Worm (Caenorhabditis elegans) whole organism, L3 larva: ENCODE data around the gene W09C2.10.
"Not testable (repeated sequence)": the region's sequence is repeated elsewhere in the genome, so short reads cannot be mapped to it uniquely, and the experiment has no call there.

ENCODE experiments used
- ZK546.5 ChIP-seq: sonication (generic microtip); optimal IDR thresholded peaks from 2 replicates; lab custom pipeline; 2017; ENCODE audit warnings: missing biosample characterization, missing genetic modification characterization
- aly-2 ChIP-seq: fragments of 150-350 bp; optimal IDR thresholded peaks from 2 replicates; lab custom pipeline; 2014; ENCODE audit warnings: missing biosample characterization, missing genetic modification characterization
- ama-1 ChIP-seq: fragments of 150-350 bp; optimal IDR thresholded peaks from 2 replicates; lab custom pipeline; 2018
- ceh-16 ChIP-seq: sonication (generic microtip); optimal IDR thresholded peaks from 2 replicates; lab custom pipeline; 2017; ENCODE audit warnings: missing biosample characterization, missing genetic modification characterization
- ceh-28 ChIP-seq: fragments of 150-350 bp; optimal IDR thresholded peaks from 2 replicates; lab custom pipeline; 2014; ENCODE audit warnings: missing biosample characterization, missing genetic modification reagents, missing genetic modification characterization
- ceh-82 ChIP-seq: fragments of 150-350 bp; optimal IDR thresholded peaks from 2 replicates; lab custom pipeline; 2014; ENCODE audit warnings: missing biosample characterization, missing genetic modification characterization
- daf-12 ChIP-seq: fragments of 150-350 bp; optimal IDR thresholded peaks from 2 replicates; lab custom pipeline; 2014; ENCODE audit warnings: missing biosample characterization, missing genetic modification reagents, missing genetic modification characterization
- egl-5 ChIP-seq: fragments of 150-350 bp; optimal IDR thresholded peaks from 2 replicates; lab custom pipeline; 2017; ENCODE audit warnings: missing biosample characterization, missing genetic modification reagents, missing genetic modification characterization, inconsistent platforms
- elt-1 ChIP-seq: fragments of 150-350 bp; optimal IDR thresholded peaks from 2 replicates; lab custom pipeline; 2014; ENCODE audit warnings: missing biosample characterization, missing genetic modification characterization
- elt-2 ChIP-seq: sonication (generic microtip); optimal IDR thresholded peaks from 2 replicates; lab custom pipeline; 2016; ENCODE audit warnings: missing genetic modification reagents, mild to moderate bottlenecking, missing genetic modification characterization, missing compliant biosample characterization
- elt-3 ChIP-seq, 3 experiments: fragments of 150-350 bp in 1 of 3; sonication (generic microtip) in 2 of 3; optimal IDR thresholded peaks; 2 replicates in 2 of 3; 4 replicates in 1 of 3; lab custom pipeline; 2014 to 2017; ENCODE audit warnings: missing biosample characterization in 3 of 3, missing genetic modification characterization in 3 of 3
- eor-1 ChIP-seq, 2 experiments: fragments of 150-350 bp; optimal IDR thresholded peaks; 2 replicates each; lab custom pipeline; 2014 to 2018; ENCODE audit warnings: missing biosample characterization in 2 of 2, missing genetic modification characterization in 2 of 2
- fkh-10 ChIP-seq: sonication (generic microtip); optimal IDR thresholded peaks from 2 replicates; lab custom pipeline; 2017; ENCODE audit warnings: missing biosample characterization, missing genetic modification reagents, missing genetic modification characterization
- fkh-2 ChIP-seq: fragments of 150-350 bp; optimal IDR thresholded peaks from 2 replicates; lab custom pipeline; 2014; ENCODE audit warnings: missing biosample characterization, missing genetic modification reagents, missing genetic modification characterization
- fos-1 ChIP-seq: fragments of 150-350 bp; optimal IDR thresholded peaks from 2 replicates; lab custom pipeline; 2014; ENCODE audit warnings: missing biosample characterization, missing genetic modification characterization
- hmg-11 ChIP-seq: sonication (generic microtip); optimal IDR thresholded peaks from 2 replicates; lab custom pipeline; 2016; ENCODE audit warnings: missing genetic modification characterization, missing compliant biosample characterization
- jun-1 ChIP-seq: fragments of 150-350 bp; optimal IDR thresholded peaks from 2 replicates; lab custom pipeline; 2014; ENCODE audit warnings: missing biosample characterization, missing genetic modification reagents, missing genetic modification characterization
- lin-15B ChIP-seq: fragments of 150-350 bp; optimal IDR thresholded peaks from 2 replicates; lab custom pipeline; 2014; ENCODE audit warnings: missing biosample characterization, missing genetic modification characterization
- lin-39 ChIP-seq: fragments of 150-350 bp; optimal IDR thresholded peaks from 2 replicates; lab custom pipeline; 2018; ENCODE audit warnings: missing biosample characterization, missing genetic modification reagents, missing genetic modification characterization
- mml-1 ChIP-seq: fragments of 150-350 bp; sonication (generic microtip); optimal IDR thresholded peaks from 3 replicates; lab custom pipeline; 2014; ENCODE audit warnings: missing biosample characterization, missing genetic modification characterization
- nfya-1 ChIP-seq: sonication (generic microtip); optimal IDR thresholded peaks from 2 replicates; lab custom pipeline; 2017; ENCODE audit warnings: missing genetic modification characterization, mild to moderate bottlenecking, missing compliant biosample characterization, antibody characterized with exemption, moderate library complexity; ENCODE audit not compliant: insufficient read depth
- nhr-12 ChIP-seq: fragments of 150-350 bp; optimal IDR thresholded peaks from 2 replicates; lab custom pipeline; 2014; ENCODE audit warnings: missing biosample characterization, missing genetic modification characterization
- nhr-23 ChIP-seq: fragments of 150-350 bp; optimal IDR thresholded peaks from 2 replicates; lab custom pipeline; 2014; ENCODE audit warnings: missing biosample characterization, missing genetic modification reagents, missing genetic modification characterization
- nhr-237 ChIP-seq: fragments of 150-350 bp; optimal IDR thresholded peaks from 2 replicates; lab custom pipeline; 2014; ENCODE audit warnings: missing biosample characterization, missing genetic modification characterization
- nhr-25 ChIP-seq: sonication (generic microtip); optimal IDR thresholded peaks from 2 replicates; lab custom pipeline; 2017; ENCODE audit warnings: missing biosample characterization, missing genetic modification characterization
- nhr-28 ChIP-seq: fragments of 150-350 bp; optimal IDR thresholded peaks from 2 replicates; lab custom pipeline; 2014; ENCODE audit warnings: missing biosample characterization, missing genetic modification characterization
- pha-4 ChIP-seq: fragments of 150-350 bp; optimal IDR thresholded peaks from 2 replicates; lab custom pipeline; 2014; ENCODE audit warnings: missing biosample characterization, missing genetic modification reagents, missing genetic modification characterization
- pqm-1 ChIP-seq: fragments of 150-350 bp; optimal IDR thresholded peaks from 2 replicates; lab custom pipeline; 2017; ENCODE audit warnings: missing biosample characterization, missing genetic modification characterization, inconsistent platforms
- skn-1 ChIP-seq: fragments of 150-350 bp; optimal IDR thresholded peaks from 2 replicates; lab custom pipeline; 2014; ENCODE audit warnings: missing biosample characterization, missing genetic modification characterization
- snpc-4 ChIP-seq: fragments of 150-350 bp; optimal IDR thresholded peaks from 2 replicates; lab custom pipeline; 2014; ENCODE audit warnings: missing biosample characterization, missing genetic modification characterization
- tbx-2 ChIP-seq: sonication (generic microtip); optimal IDR thresholded peaks from 2 replicates; lab custom pipeline; 2016; ENCODE audit warnings: mild to moderate bottlenecking, missing genetic modification characterization, missing compliant biosample characterization
- unc-39 ChIP-seq: sonication (generic microtip); optimal IDR thresholded peaks from 4 replicates; lab custom pipeline; 2017; ENCODE audit warnings: missing biosample characterization, missing genetic modification characterization
- unc-62 ChIP-seq: fragments of 150-350 bp; sonication (generic microtip); optimal IDR thresholded peaks from 4 replicates; lab custom pipeline; 2014; ENCODE audit warnings: missing biosample characterization, missing genetic modification reagents, missing genetic modification characterization
- zag-1 ChIP-seq: fragments of 150-350 bp; optimal IDR thresholded peaks from 2 replicates; lab custom pipeline; 2014; ENCODE audit warnings: missing biosample characterization, missing genetic modification characterization
- ztf-11 ChIP-seq: fragments of 150-350 bp; optimal IDR thresholded peaks from 2 replicates; lab custom pipeline; 2014; ENCODE audit warnings: missing biosample characterization, missing genetic modification characterization
- ztf-4 ChIP-seq: fragments of 150-350 bp; optimal IDR thresholded peaks from 2 replicates; lab custom pipeline; 2014; ENCODE audit warnings: missing biosample characterization, missing genetic modification characterization

Gene W09C2.10

ce11 chrIV:9601595-9601994 is 23.3 kb downstream of the W09C2.10 start, which contains the start of gene aat-1:
aat-1 (minus strand) TSS chrIV:9601695.
- TF ChIP-seq fos-1 (tag; lab: Kevin White, UChicago) (no peak), elt-3 (tag; optimal IDR thresholded peaks at IDR 0.05; lab: Kevin White, UChicago) (no peak), eor-1 (tag; optimal IDR thresholded peaks at IDR 0.05; lab: Kevin White, UChicago) (no peak), unc-39 (tag; lab: Kevin White, UChicago) (no peak), pqm-1 (tag; lab: Kevin White, UChicago) (no peak), elt-1 (tag; lab: Kevin White, UChicago) (no peak), zag-1 (tag; lab: Kevin White, UChicago) (no peak), nhr-28 (no peak), nhr-12 (tag; lab: Kevin White, UChicago) (no peak), snpc-4 (no peak), lin-15B (tag; lab: Kevin White, UChicago) (no peak), lin-39 (tag; lab: Kevin White, UChicago) (no peak), fkh-10 (GFP tag; lab: Kevin White, UChicago) (no peak), mml-1 (no peak), pha-4 (tag; lab: Kevin White, UChicago) (no peak), unc-62 (GFP tag; lab: Kevin White, UChicago) (no peak), nfya-1 (tag; lab: Kevin White, UChicago) (no peak), nhr-237 (tag; lab: Kevin White, UChicago) (no peak), tbx-2 (tag; lab: Kevin White, UChicago) (no peak)

DNA sequence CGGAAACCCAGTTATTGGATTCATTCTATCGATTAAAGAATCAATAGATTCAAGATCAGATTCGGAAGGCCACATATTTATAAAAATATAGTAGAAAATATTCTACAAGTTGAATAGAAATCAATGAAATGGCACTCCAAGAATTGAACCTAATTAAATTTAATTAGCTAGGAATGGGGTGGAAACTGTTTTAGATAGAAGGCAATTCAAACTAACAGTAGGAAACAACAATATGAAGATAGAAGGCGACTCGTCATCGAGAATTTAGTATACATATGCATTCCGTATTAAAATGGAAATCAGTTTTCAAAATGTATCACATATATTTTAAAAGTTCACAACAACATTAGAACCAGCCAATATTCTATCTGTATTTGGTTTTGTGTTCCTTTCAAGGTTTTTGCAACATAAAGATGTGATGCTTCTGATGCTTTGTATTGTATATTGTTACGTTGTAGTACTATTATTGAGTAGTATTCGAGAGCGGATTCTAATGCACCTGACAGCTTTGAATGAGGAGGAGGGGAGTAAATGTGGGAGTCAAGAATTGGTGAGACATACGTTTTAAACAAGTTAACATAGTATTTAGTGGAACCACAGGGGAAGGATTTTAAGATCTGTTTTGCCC is 29.0 kb downstream of the W09C2.10 start, which contains the start of the genes F27C8.3 and F27C8.2:
F27C8.3 (minus strand) TSS at position 101 of the 628 bp plus-strand sequence.
F27C8.2 (plus strand) TSS at position 578 of the 628 bp plus-strand sequence.
- not testable (repeated sequence) for TF ChIP-seq pha-4 (tag; lab: Kevin White, UChicago); ama-1 (lab: Kevin White, UChicago); skn-1 (tag; lab: Kevin White, UChicago)

- peak; percentile 56 for TF ChIP-seq pqm-1 (tag; lab: Kevin White, UChicago)
- peak; percentile 87 for TF ChIP-seq elt-2 (tag; lab: Kevin White, UChicago)
- TF ChIP-seq ceh-16 = no peak
Observed at ce11 chrIV:9593456-9593855, 31.4 kb downstream of the W09C2.10 start, which contains the start of gene spp-18. spp-18 (plus strand) TSS chrIV:9593712.

- no peak for TF ChIP-seq unc-62 (GFP tag; lab: Kevin White, UChicago)
- no peak for TF ChIP-seq elt-3 (tag; optimal IDR thresholded peaks at IDR 0.05; lab: Kevin White, UChicago)
- TF ChIP-seq fkh-10 (GFP tag; lab: Kevin White, UChicago) = no peak
- no peak for TF ChIP-seq eor-1 (tag; optimal IDR thresholded peaks at IDR 0.05; lab: Kevin White, UChicago)
- no peak for TF ChIP-seq nhr-25 (tag; lab: Kevin White, UChicago)
- no peak for TF ChIP-seq nhr-12 (tag; lab: Kevin White, UChicago)
- TF ChIP-seq nhr-28 = no peak
- no peak for TF ChIP-seq egl-5
- TF ChIP-seq ztf-11 = no peak
Observed at ce11 chrIV:9592413-9592812, 32.5 kb downstream of the W09C2.10 start, which contains the start of gene pei-1. pei-1 (minus strand) TSS chrIV:9592513.

- TF ChIP-seq fkh-2 = no peak
- no peak for TF ChIP-seq ZK546.5 (tag; lab: Kevin White, UChicago)
- no peak for TF ChIP-seq ztf-4
- TF ChIP-seq hmg-11 (tag; lab: Kevin White, UChicago) = no peak
- TF ChIP-seq ama-1 (lab: Kevin White, UChicago) = no peak
- TF ChIP-seq ceh-82 (tag; lab: Kevin White, UChicago) = no peak
- no peak for TF ChIP-seq ceh-28
- TF ChIP-seq jun-1 (tag; lab: Kevin White, UChicago) = no peak
- no peak for TF ChIP-seq elt-3 (tag; optimal IDR thresholded peaks at IDR 0.05; lab: Kevin White, UChicago)
- no peak for TF ChIP-seq nhr-28
- TF ChIP-seq elt-1 (tag; lab: Kevin White, UChicago) = no peak
- no peak for TF ChIP-seq unc-62 (GFP tag; lab: Kevin White, UChicago)
- no peak for TF ChIP-seq mml-1
- no peak for TF ChIP-seq egl-5
- TF ChIP-seq daf-12 (tag; lab: Kevin White, UChicago) = no peak
- no peak for TF ChIP-seq unc-39 (tag; lab: Kevin White, UChicago)
- TF ChIP-seq nhr-25 (tag; lab: Kevin White, UChicago) = no peak
- TF ChIP-seq nhr-23 (tag; lab: Kevin White, UChicago) = no peak
- TF ChIP-seq aly-2 (tag; lab: Kevin White, UChicago) = no peak
Observed at ce11 chrIV:9588784-9589457, 36.0 kb downstream of the W09C2.10 start, which contains the start of gene trcs-1. trcs-1 (minus strand) TSS chrIV:9588834.
